Fruit fly (Drosophila melanogaster): ENCODE data around the gene Klp98A.

dm6 chr3R:27553921-27554320 is 5.0 kb downstream of the Klp98A start:
- TF ChIP-seq insv (optimal IDR thresholded peaks at IDR 0.05) (no peak), h (optimal IDR thresholded peaks at IDR 0.05) (no peak), ttk (optimal IDR thresholded peaks at IDR 0.05) (no peak), psq (optimal IDR thresholded peaks at IDR 0.05) (no peak), Sin3A (optimal IDR thresholded peaks at IDR 0.05) (no peak)
